Worm (Caenorhabditis elegans) whole organism, L4 larva: ENCODE data around the gene rmd-1.

Source experiments
- F26F4.8 ChIP-seq: fragments of 200-800 bp; sonication (Bioruptor generic); conservative IDR thresholded peaks from 2 replicates; pipeline ENCODE4 v1.3.6; 2022; ENCODE audit warnings: missing genetic modification characterization, missing compliant biosample characterization
- T26A8.4 ChIP-seq: fragments of 200-800 bp; sonication (Bioruptor generic); IDR thresholded peaks from 2 replicates; pipeline ENCODE4 v1.3.6; 2022; ENCODE audit warnings: missing genetic modification characterization, missing compliant biosample characterization
- Y105C5A.15 ChIP-seq: fragments of 200-800 bp; sonication (Bioruptor generic); IDR thresholded peaks from 2 replicates; pipeline ENCODE4 v1.3.6; 2022; ENCODE audit warnings: missing genetic modification characterization, missing compliant biosample characterization
- Y48G9A.11 ChIP-seq: fragments of 200-800 bp; sonication (Bioruptor generic); IDR thresholded peaks from 2 replicates; pipeline ENCODE4 v1.3.6; 2022; ENCODE audit warnings: missing genetic modification reagents, missing genetic modification characterization, missing compliant biosample characterization
- Y75B8A.6 ChIP-seq: fragments of 200-800 bp; sonication (Bioruptor generic); IDR thresholded peaks from 2 replicates; pipeline ENCODE4 v1.3.6; 2022; ENCODE audit warnings: missing genetic modification reagents, missing genetic modification characterization, missing compliant biosample characterization
- aly-2 ChIP-seq: sonication (generic microtip); optimal IDR thresholded peaks from 2 replicates; lab custom pipeline; 2018; ENCODE audit warnings: missing biosample characterization, missing genetic modification characterization
- arid-1 ChIP-seq: fragments of 200-800 bp; sonication (Bioruptor generic); conservative IDR thresholded peaks from 2 replicates; pipeline ENCODE4 v1.3.6; 2022; ENCODE audit warnings: missing genetic modification reagents, missing genetic modification characterization, missing compliant biosample characterization
- ceh-32 ChIP-seq: sonication (generic microtip); optimal IDR thresholded peaks from 2 replicates; lab custom pipeline; 2016; ENCODE audit warnings: mild to moderate bottlenecking, missing genetic modification characterization, missing compliant biosample characterization; ENCODE audit not compliant: poor library complexity
- ceh-62 ChIP-seq: sonication (generic microtip); optimal IDR thresholded peaks from 2 replicates; lab custom pipeline; 2017; ENCODE audit warnings: missing biosample characterization, missing genetic modification characterization
- ctbp-1 ChIP-seq: fragments of 200-800 bp; sonication (Bioruptor generic); IDR thresholded peaks from 2 replicates; pipeline ENCODE4 v1.3.6; 2022; ENCODE audit warnings: missing genetic modification reagents, missing genetic modification characterization, missing compliant biosample characterization
- daf-12 ChIP-seq: fragments of 150-350 bp; optimal IDR thresholded peaks from 2 replicates; lab custom pipeline; 2014; ENCODE audit warnings: missing biosample characterization, missing genetic modification reagents, missing genetic modification characterization
- daf-16 ChIP-seq, 3 experiments: sonication (generic microtip); optimal IDR thresholded peaks; 2 replicates each; lab custom pipeline; 2016 to 2017; ENCODE audit warnings: missing genetic modification characterization in 3 of 3, missing genetic modification reagents in 3 of 3, mild to moderate bottlenecking in 2 of 3, missing compliant biosample characterization in 2 of 3, missing biosample characterization in 1 of 3, moderate library complexity in 1 of 3
- dmd-6 ChIP-seq: fragments of 200-800 bp; sonication (Bioruptor generic); IDR thresholded peaks from 2 replicates; pipeline ENCODE4 v1.3.6; 2022; ENCODE audit warnings: missing genetic modification reagents, missing genetic modification characterization, missing compliant biosample characterization
- dmd-8 ChIP-seq: fragments of 200-800 bp; sonication (Bioruptor generic); IDR thresholded peaks from 2 replicates; pipeline ENCODE4 v1.3.6; 2022; ENCODE audit warnings: missing genetic modification characterization, missing compliant biosample characterization
- dmd-9 ChIP-seq: fragments of 200-800 bp; sonication (Bioruptor generic); IDR thresholded peaks from 2 replicates; pipeline ENCODE4 v1.3.6; 2022; ENCODE audit warnings: missing genetic modification reagents, missing genetic modification characterization, missing compliant biosample characterization
- duxl-1 ChIP-seq: sonication (generic microtip); optimal IDR thresholded peaks from 2 replicates; lab custom pipeline; 2016; ENCODE audit warnings: mild to moderate bottlenecking, missing genetic modification characterization, moderate library complexity, missing compliant biosample characterization; ENCODE audit not compliant: poor library complexity
- dve-1 ChIP-seq: sonication (generic microtip); optimal IDR thresholded peaks from 2 replicates; lab custom pipeline; 2017; ENCODE audit warnings: antibody characterized with exemption, mild to moderate bottlenecking, missing genetic modification characterization, missing compliant biosample characterization; ENCODE audit not compliant: insufficient read depth
- fos-1 ChIP-seq: fragments of 150-350 bp; optimal IDR thresholded peaks from 2 replicates; lab custom pipeline; 2014; ENCODE audit warnings: missing biosample characterization, missing genetic modification characterization
- gei-8 ChIP-seq: fragments of 200-800 bp; sonication (Bioruptor generic); optimal IDR thresholded peaks from 2 replicates; lab custom pipeline; 2018; ENCODE audit warnings: mild to moderate bottlenecking, missing genetic modification characterization, missing compliant biosample characterization
- hif-1 ChIP-seq, 2 experiments: sonication (generic microtip); optimal IDR thresholded peaks; 2 replicates each; lab custom pipeline; 2016 to 2017; ENCODE audit warnings: missing compliant biosample characterization in 2 of 2, missing genetic modification characterization in 2 of 2, missing genetic modification reagents in 2 of 2, missing genotype in 2 of 2, mild to moderate bottlenecking in 1 of 2
- hlh-11 ChIP-seq: fragments of 200-800 bp; sonication (Bioruptor generic); optimal IDR thresholded peaks from 2 replicates; lab custom pipeline; 2018; ENCODE audit warnings: mild to moderate bottlenecking, missing genetic modification characterization, missing compliant biosample characterization
- hlh-30 ChIP-seq: sonication (generic microtip); optimal IDR thresholded peaks from 2 replicates; lab custom pipeline; 2017; ENCODE audit warnings: antibody characterized with exemption, mild to moderate bottlenecking, missing genetic modification characterization, missing compliant biosample characterization; ENCODE audit not compliant: insufficient read depth
- lim-7 ChIP-seq: fragments of 200-800 bp; sonication (Bioruptor generic); IDR thresholded peaks from 2 replicates; pipeline ENCODE4 v1.3.6; 2022; ENCODE audit warnings: missing genetic modification characterization, missing compliant biosample characterization
- lin-1 ChIP-seq: fragments of 200-800 bp; sonication (Bioruptor generic); IDR thresholded peaks from 2 replicates; pipeline ENCODE4 v1.3.6; 2022; ENCODE audit warnings: missing genetic modification reagents, missing genetic modification characterization, missing compliant biosample characterization
- lin-38 ChIP-seq: fragments of 200-800 bp; sonication (Bioruptor generic); IDR thresholded peaks from 2 replicates; pipeline ENCODE4 v1.3.6; 2022; ENCODE audit warnings: missing genetic modification reagents, missing genetic modification characterization, missing compliant biosample characterization
- lir-3 ChIP-seq: sonication (generic microtip); optimal IDR thresholded peaks from 2 replicates; lab custom pipeline; 2016; ENCODE audit warnings: mild to moderate bottlenecking, missing genetic modification characterization, missing compliant biosample characterization
- lsy-2 ChIP-seq, 2 experiments: fragments of 150-350 bp in 1 of 2; sonication (generic microtip) in 1 of 2; optimal IDR thresholded peaks; 2 replicates each; lab custom pipeline; 2014 to 2017; ENCODE audit warnings: missing biosample characterization in 2 of 2, missing genetic modification characterization in 2 of 2
- mes-2 ChIP-seq: sonication (generic microtip); optimal IDR thresholded peaks from 2 replicates; lab custom pipeline; 2016; ENCODE audit warnings: missing genotype, mild to moderate bottlenecking, missing genetic modification characterization, missing compliant biosample characterization; ENCODE audit not compliant: poor library complexity, severe bottlenecking
- nhr-102 ChIP-seq: sonication (generic microtip); optimal IDR thresholded peaks from 2 replicates; lab custom pipeline; 2016; ENCODE audit warnings: mild to moderate bottlenecking, missing genetic modification characterization, moderate library complexity, missing compliant biosample characterization
- nhr-11 ChIP-seq: fragments of 150-350 bp; optimal IDR thresholded peaks from 2 replicates; lab custom pipeline; 2014; ENCODE audit warnings: missing biosample characterization, missing genetic modification characterization
- nhr-25 ChIP-seq: sonication (generic microtip); optimal IDR thresholded peaks from 2 replicates; lab custom pipeline; 2017; ENCODE audit warnings: missing genetic modification characterization, mild to moderate bottlenecking, missing compliant biosample characterization, antibody characterized with exemption, moderate library complexity, borderline replicate concordance; ENCODE audit not compliant: insufficient read depth
- nhr-28 ChIP-seq: fragments of 150-350 bp; optimal IDR thresholded peaks from 2 replicates; lab custom pipeline; 2014; ENCODE audit warnings: missing biosample characterization, missing genetic modification characterization
- nhr-48 ChIP-seq: sonication (generic microtip); optimal IDR thresholded peaks from 2 replicates; lab custom pipeline; 2016; ENCODE audit warnings: mild to moderate bottlenecking, missing genetic modification characterization, missing compliant biosample characterization
- nhr-6 ChIP-seq: fragments of 150-350 bp; optimal IDR thresholded peaks from 2 replicates; lab custom pipeline; 2014; ENCODE audit warnings: missing biosample characterization, missing genetic modification characterization
- php-3 ChIP-seq: fragments of 200-800 bp; sonication (Bioruptor generic); IDR thresholded peaks from 2 replicates; pipeline ENCODE4 v1.3.6; 2022; ENCODE audit warnings: missing genetic modification reagents, missing genetic modification characterization, missing compliant biosample characterization
- pqm-1 ChIP-seq: sonication (generic microtip); optimal IDR thresholded peaks from 2 replicates; lab custom pipeline; 2017; ENCODE audit warnings: missing biosample characterization, missing genetic modification characterization
- rbr-2 ChIP-seq: sonication (generic microtip); optimal IDR thresholded peaks from 2 replicates; lab custom pipeline; 2016; ENCODE audit warnings: missing genotype, missing genetic modification characterization, missing compliant biosample characterization
- sdz-12 ChIP-seq: fragments of 200-800 bp; sonication (Bioruptor generic); optimal IDR thresholded peaks from 2 replicates; lab custom pipeline; 2018; ENCODE audit warnings: mild to moderate bottlenecking, missing genetic modification characterization, missing compliant biosample characterization
- spr-1 ChIP-seq: sonication (generic microtip); optimal IDR thresholded peaks from 2 replicates; lab custom pipeline; 2016; ENCODE audit warnings: mild to moderate bottlenecking, missing genetic modification characterization, missing compliant biosample characterization
- unc-130 ChIP-seq: sonication (generic microtip); optimal IDR thresholded peaks from 2 replicates; lab custom pipeline; 2016; ENCODE audit warnings: missing genetic modification reagents, missing genetic modification characterization, missing compliant biosample characterization
- unc-62 ChIP-seq, 3 experiments: fragments of 150-350 bp in 1 of 3; sonication (generic microtip); optimal IDR thresholded peaks in 2 of 3; peaks in 1 of 3; 1 replicate in 1 of 3; 2 replicates in 2 of 3; lab custom pipeline; 2014 to 2017; ENCODE audit warnings: missing biosample characterization in 3 of 3, missing genetic modification characterization in 3 of 3, missing genetic modification reagents in 3 of 3, missing genotype in 1 of 3
- ztf-11 ChIP-seq: fragments of 150-350 bp; optimal IDR thresholded peaks from 2 replicates; lab custom pipeline; 2014; ENCODE audit warnings: missing biosample characterization, missing genetic modification characterization

The rmd-1 gene

DNA sequence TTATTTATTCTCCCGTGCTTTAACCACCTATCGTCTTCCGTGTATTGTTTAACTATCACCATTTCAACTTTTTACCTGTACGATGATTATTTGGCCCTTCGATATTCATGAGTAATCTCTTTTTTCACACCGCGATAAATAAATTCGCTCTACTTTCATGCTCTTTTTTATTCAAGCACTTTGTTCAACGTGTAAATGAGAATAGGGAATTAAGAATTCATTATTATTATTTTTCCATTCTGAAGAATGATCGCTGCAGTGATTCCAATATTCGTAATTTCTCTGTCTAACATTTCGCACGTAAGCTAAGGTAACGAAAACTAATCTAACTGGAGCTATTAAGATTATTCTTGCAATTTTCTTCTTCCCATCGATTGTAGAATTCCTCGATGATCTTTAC lies 10.2 kb upstream of the rmd-1 start, which contains the start of gene T05G5.4:
T05G5.4 (plus strand) TSS at position 241 of the 400 bp plus-strand sequence.
- TF ChIP-seq lim-7 (GFP tag; lab: Robert Waterston, UW), result 0 out of 2 replicates have a peak, but pooled peaks have one; percentile 17
- no peak for TF ChIP-seq dmd-8 (GFP tag; lab: Robert Waterston, UW)
- TF ChIP-seq aly-2, result peak; percentile 21
- TF ChIP-seq unc-130 (GFP tag; lab: Kevin White, UChicago), result peak; percentile 36
- peak; percentile 29 for TF ChIP-seq lin-38
- 0 out of 2 replicates have a peak, but pooled peaks have one; percentile 11 for TF ChIP-seq arid-1 (GFP tag; lab: Robert Waterston, UW)
- TF ChIP-seq ctbp-1, result 0 out of 2 replicates have a peak, but pooled peaks have one; percentile 12
- TF ChIP-seq daf-12 (tag; lab: Kevin White, UChicago), result no peak

- TF ChIP-seq lin-38 (peak; percentile 44), duxl-1 (tag; lab: Kevin White, UChicago) (peak; percentile 12), nhr-11 (tag; lab: Kevin White, UChicago) (no peak), nhr-28 (peak; percentile 26), rbr-2 (no peak), hlh-11 (tag; lab: Kevin White, UChicago) (peak; percentile 8), nhr-102 (tag; lab: Kevin White, UChicago) (peak; percentile 73), unc-62 (GFP tag; optimal IDR thresholded peaks at IDR 0.05 in 1 of 2; lab: Kevin White, UChicago) (peak in 1 of 2 experiments; percentile 26), unc-62 (tag; optimal IDR thresholded peaks at IDR 0.05; lab: Kevin White, UChicago) (no peak), lsy-2 (tag; optimal IDR thresholded peaks at IDR 0.05; lab: Kevin White, UChicago) (peak in 1 of 2 experiments; percentile 18), spr-1 (tag; lab: Kevin White, UChicago) (peak; percentile 3), mes-2 (peak; percentile 41), ceh-32 (tag; lab: Kevin White, UChicago) (no peak), dmd-9 (GFP tag; lab: Robert Waterston, UW) (0 out of 2 replicates have a peak, but pooled peaks have one; percentile 6), lir-3 (tag; lab: Kevin White, UChicago) (no peak), dve-1 (tag; lab: Kevin White, UChicago) (peak; percentile 50), ztf-11 (tag; lab: Kevin White, UChicago) (no peak), dmd-8 (GFP tag; lab: Robert Waterston, UW) (0 out of 2 replicates have a peak, but pooled peaks have one; percentile 33), pqm-1 (tag; lab: Kevin White, UChicago) (no peak), Y75B8A.6 (GFP tag; lab: Robert Waterston, UW) (no peak), unc-130 (GFP tag; lab: Kevin White, UChicago) (no peak), T26A8.4 (GFP tag; lab: Robert Waterston, UW) (peak; percentile 70), daf-16 (GFP tag; optimal IDR thresholded peaks at IDR 0.05; lab: Kevin White, UChicago) (no peak), daf-16 (tag; optimal IDR thresholded peaks at IDR 0.05; lab: Kevin White, UChicago) (peak; percentile 76)
These were observed 7.8 kb upstream of the rmd-1 start, which contains the start of gene T05G5.5 for ce11 chrIII:9751074-9751473. T05G5.5 (minus strand) TSS chrIII:9751432.

ce11 chrIII:9752852-9753251 lies 6.0 kb upstream of the rmd-1 start, which contains the start of gene ech-6:
ech-6 (minus strand) TSS chrIII:9752883.
- TF ChIP-seq fos-1 (tag; lab: Kevin White, UChicago) (no peak), rbr-2 (no peak), daf-16 (GFP tag; optimal IDR thresholded peaks at IDR 0.05; lab: Kevin White, UChicago) (no peak), daf-16 (tag; optimal IDR thresholded peaks at IDR 0.05; lab: Kevin White, UChicago) (peak; percentile 96), Y105C5A.15 (GFP tag; lab: Robert Waterston, UW) (no peak), hlh-30 (tag; lab: Kevin White, UChicago) (peak; percentile 5), lsy-2 (tag; optimal IDR thresholded peaks at IDR 0.05; lab: Kevin White, UChicago) (peak in 1 of 2 experiments; percentile 71), F26F4.8 (GFP tag; lab: Robert Waterston, UW) (no peak), lin-38 (peak; percentile 51), ceh-62 (tag; lab: Kevin White, UChicago) (no peak), nhr-102 (tag; lab: Kevin White, UChicago) (peak; percentile 45), nhr-48 (tag; lab: Kevin White, UChicago) (peak; percentile 11), sdz-12 (no peak), Y48G9A.11 (GFP tag; lab: Robert Waterston, UW) (no peak), nhr-28 (peak; percentile 11), dmd-6 (GFP tag; lab: Robert Waterston, UW) (peak; percentile 72), T26A8.4 (GFP tag; lab: Robert Waterston, UW) (no peak), pqm-1 (tag; lab: Kevin White, UChicago) (peak; percentile 11), gei-8 (no peak), hif-1 (tag; optimal IDR thresholded peaks at IDR 0.05; lab: Kevin White, UChicago) (peak in 1 of 2 experiments; percentile 42), lim-7 (GFP tag; lab: Robert Waterston, UW) (no peak), nhr-6 (tag; lab: Kevin White, UChicago) (no peak), nhr-25 (no peak), dve-1 (tag; lab: Kevin White, UChicago) (peak; percentile 83), php-3 (peak; percentile 21; the same call in 1 of the 2 replicates), lin-1 (0 out of 2 replicates have a peak, but pooled peaks have one; percentile 29)
